Fruit fly (Drosophila melanogaster) whole organism, wandering third instar larva: ENCODE results near the gene BBS1.

Source experiments
- CG32264 ChIP-seq: fragments of 200-800 bp; sonication (Bioruptor generic); optimal IDR thresholded peaks from 2 replicates; lab custom pipeline; 2016; ENCODE audit warnings: missing biosample characterization, missing genetic modification characterization
- CG9705 ChIP-seq: fragments of 200-800 bp; sonication (Bioruptor generic); optimal IDR thresholded peaks from 2 replicates; lab custom pipeline; 2018; ENCODE audit warnings: missing biosample characterization, mild to moderate bottlenecking, missing genetic modification characterization
- Dfd ChIP-seq: fragments of >200 bp; optimal IDR thresholded peaks from 2 replicates; lab custom pipeline; 2017; ENCODE audit warnings: missing biosample characterization, missing genetic modification characterization
- Dif ChIP-seq: fragments of 200-275, 200-300 bp; sonication (Bioruptor generic); optimal IDR thresholded peaks from 2 replicates; lab custom pipeline; 2018; ENCODE audit warnings: missing biosample characterization, missing genetic modification characterization; ENCODE audit not compliant: partially characterized antibody
- HLH106 ChIP-seq: fragments of 200-800 bp; optimal IDR thresholded peaks from 3 replicates; lab custom pipeline; 2019; ENCODE audit warnings: missing biosample characterization, mild to moderate bottlenecking, missing genetic modification characterization, moderate library complexity
- Hr78 ChIP-seq: fragments of >200 bp; optimal IDR thresholded peaks from 2 replicates; lab custom pipeline; 2017; ENCODE audit warnings: missing biosample characterization, missing genetic modification characterization
- Hr83 ChIP-seq: fragments of 200-300 bp; sonication (Bioruptor generic); optimal IDR thresholded peaks from 2 replicates; lab custom pipeline; 2016; ENCODE audit warnings: missing biosample characterization, mild to moderate bottlenecking, missing genetic modification characterization, moderate library complexity; ENCODE audit not compliant: poor library complexity, severe bottlenecking
- Jra ChIP-seq: sonication (Bioruptor generic); optimal IDR thresholded peaks from 2 replicates; lab custom pipeline; 2016; ENCODE audit warnings: missing biosample characterization, missing genetic modification characterization
- Mio ChIP-seq: sonication (Bioruptor generic); optimal IDR thresholded peaks from 2 replicates; lab custom pipeline; 2016; ENCODE audit warnings: missing biosample characterization, missing genetic modification characterization
- Myc ChIP-seq: fragments of >200 bp; optimal IDR thresholded peaks from 2 replicates; lab custom pipeline; 2017
- N ChIP-seq: fragments of >200 bp; optimal IDR thresholded peaks from 2 replicates; lab custom pipeline; 2018; ENCODE audit warnings: missing biosample characterization, missing external identifiers, missing genetic modification characterization
- OdsH ChIP-seq: fragments of 200-800 bp; sonication (Bioruptor generic); optimal IDR thresholded peaks from 2 replicates; lab custom pipeline; 2016; ENCODE audit warnings: missing biosample characterization, mild to moderate bottlenecking, missing genetic modification characterization
- Rel ChIP-seq, 2 experiments: fragments of 200-800 bp; sonication (Bioruptor generic) in 1 of 2; optimal IDR thresholded peaks; 2 replicates in 1 of 2; 3 replicates in 1 of 2; lab custom pipeline; 2016 to 2019; ENCODE audit warnings: mild to moderate bottlenecking in 2 of 2, missing biosample characterization in 2 of 2, missing genetic modification characterization in 2 of 2, moderate library complexity in 1 of 2
- Sp1 ChIP-seq: fragments of 200-800 bp; sonication (Bioruptor generic); optimal IDR thresholded peaks from 3 replicates; lab custom pipeline; 2019; ENCODE audit warnings: missing biosample characterization, mild to moderate bottlenecking, missing genetic modification characterization, moderate library complexity
- Vsx2 ChIP-seq: fragments of 200-300, 225-300 bp; sonication (Bioruptor generic); optimal IDR thresholded peaks from 2 replicates; lab custom pipeline; 2018; ENCODE audit warnings: missing biosample characterization, missing genetic modification characterization; ENCODE audit not compliant: partially characterized antibody
- br ChIP-seq: fragments of 200-800 bp; sonication (Bioruptor generic); optimal IDR thresholded peaks from 2 replicates; lab custom pipeline; 2016; ENCODE audit warnings: missing biosample characterization, missing genetic modification characterization
- dl ChIP-seq, 2 experiments: fragments of 175-275, 200-275 bp in 1 of 2; fragments of 200-275 bp in 1 of 2; sonication (Bioruptor generic); optimal IDR thresholded peaks; lab custom pipeline; 2018; ENCODE audit warnings: mild to moderate bottlenecking in 2 of 2, missing biosample characterization in 2 of 2, missing genetic modification characterization in 2 of 2, moderate library complexity in 2 of 2; ENCODE audit not compliant: partially characterized antibody in 2 of 2, insufficient read depth in 1 of 2
- dmrt93B ChIP-seq: fragments of 200-800 bp; sonication (Bioruptor generic); optimal IDR thresholded peaks from 2 replicates; lab custom pipeline; 2018; ENCODE audit warnings: missing biosample characterization, mild to moderate bottlenecking, missing genetic modification characterization
- dsf ChIP-seq: sonication (Bioruptor generic); optimal IDR thresholded peaks from 2 replicates; lab custom pipeline; 2016; ENCODE audit warnings: missing biosample characterization, missing genetic modification characterization, borderline replicate concordance
- foxo ChIP-seq, 2 experiments: fragments of 200-800 bp; sonication (Bioruptor generic); optimal IDR thresholded peaks; 2 replicates in 1 of 2; 3 replicates in 1 of 2; lab custom pipeline; 2016 to 2017; ENCODE audit warnings: missing biosample characterization in 2 of 2, missing genetic modification characterization in 2 of 2
- fru ChIP-seq: fragments of 200-800 bp; sonication (Bioruptor generic); optimal IDR thresholded peaks from 3 replicates; lab custom pipeline; 2016; ENCODE audit warnings: missing biosample characterization, mild to moderate bottlenecking, missing genetic modification characterization
- jim ChIP-seq: fragments of 175-275, 200-325 bp; sonication (Bioruptor generic); optimal IDR thresholded peaks from 2 replicates; lab custom pipeline; 2016; ENCODE audit warnings: missing biosample characterization, mild to moderate bottlenecking, missing genetic modification characterization
- pan ChIP-seq: fragments of >200 bp; optimal IDR thresholded peaks from 2 replicates; lab custom pipeline; 2017
- psq ChIP-seq: fragments of 200-800 bp; sonication (Bioruptor generic); optimal IDR thresholded peaks from 3 replicates; lab custom pipeline; 2017; ENCODE audit warnings: missing biosample characterization, mild to moderate bottlenecking, missing genetic modification characterization, moderate library complexity
- rgr ChIP-seq: fragments of 200-800 bp; sonication (Bioruptor generic); optimal IDR thresholded peaks from 3 replicates; lab custom pipeline; 2016; ENCODE audit warnings: missing biosample characterization, mild to moderate bottlenecking, missing genetic modification characterization
- sv ChIP-seq: fragments of 200-800 bp; sonication (Bioruptor generic); optimal IDR thresholded peaks from 3 replicates; lab custom pipeline; 2016; ENCODE audit warnings: missing biosample characterization, missing genetic modification characterization
- tai ChIP-seq: sonication (Bioruptor generic); optimal IDR thresholded peaks from 2 replicates; lab custom pipeline; 2016; ENCODE audit warnings: missing biosample characterization, missing genetic modification characterization
- usp ChIP-seq: fragments of >200 bp; optimal IDR thresholded peaks from 2 replicates; lab custom pipeline; 2017; ENCODE audit warnings: missing biosample characterization, missing genetic modification characterization
- woc ChIP-seq: sonication (Bioruptor generic); optimal IDR thresholded peaks from 2 replicates; lab custom pipeline; 2016; ENCODE audit warnings: missing biosample characterization, mild to moderate bottlenecking, missing genetic modification characterization

The BBS1 gene

DNA sequence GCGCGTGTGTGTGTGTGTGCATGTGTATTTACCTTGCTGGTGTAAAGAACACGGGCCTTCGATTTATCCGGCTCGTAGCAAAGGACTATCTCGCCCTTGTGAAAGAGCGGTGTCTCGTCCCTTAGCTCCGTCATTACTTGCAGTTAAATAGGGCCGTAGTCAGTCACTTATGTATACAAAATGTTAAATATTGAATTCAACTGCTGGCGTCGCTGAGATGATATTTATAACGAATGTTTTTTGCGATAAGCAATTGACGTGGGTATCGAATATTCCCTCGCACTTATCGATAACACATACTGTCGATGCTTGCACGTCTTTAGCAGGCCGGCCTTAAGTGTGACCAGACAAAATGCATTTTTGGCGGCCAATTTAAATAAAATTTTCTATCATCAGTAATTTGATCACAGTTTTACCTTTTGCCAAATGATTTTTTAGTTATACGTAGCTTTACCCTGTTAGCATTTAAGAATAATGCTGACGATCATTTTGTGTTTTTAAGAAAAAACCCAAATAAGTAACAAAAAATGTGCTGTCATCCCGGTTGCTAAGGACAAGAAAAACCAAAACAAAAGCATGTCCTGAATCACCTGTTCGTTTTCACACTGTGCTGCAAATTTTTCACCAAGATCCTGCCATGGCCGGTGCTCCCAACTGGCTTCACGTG is at the start of gene BBS1, which contains the start of gene msl-3:
Gene BBS1, plus strand, starts transcription at position 617 of the 667 bp plus-strand sequence.
Gene msl-3, minus strand, starts transcription at position 245 of the 667 bp plus-strand sequence.
- no peak for TF ChIP-seq Rel (GFP tag; optimal IDR thresholded peaks at IDR 0.05; lab: Kevin White, UChicago)
- TF ChIP-seq Rel (tag; optimal IDR thresholded peaks at IDR 0.05; lab: Kevin White, UChicago): peak; percentile 66
- no peak for TF ChIP-seq br (GFP tag; lab: Kevin White, UChicago)

DNA sequence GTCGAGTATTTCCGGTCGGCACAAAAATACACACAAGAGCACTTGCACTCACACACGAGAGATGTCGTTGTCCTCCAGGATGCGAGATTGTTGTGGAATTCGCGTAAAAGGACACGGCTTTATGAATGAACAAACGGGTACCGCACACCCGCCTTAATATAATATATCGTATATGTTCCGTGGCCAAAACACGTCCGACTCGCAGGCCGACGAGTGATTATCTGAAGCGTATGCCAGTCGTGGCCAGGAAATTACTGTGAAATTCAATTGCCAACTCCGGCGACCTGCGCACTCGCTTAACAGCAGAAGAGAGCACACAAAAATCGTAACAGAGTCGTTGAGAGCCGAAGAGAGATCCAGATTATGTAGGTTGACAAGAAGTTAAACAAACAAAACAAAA is 48.4 kb upstream of the BBS1 start, which contains the start of gene CG8641:
Gene CG8641, minus strand, starts transcription at position 205 of the 400 bp plus-strand sequence.
- TF ChIP-seq Mio (GFP tag; lab: Kevin White, UChicago) (no peak), dl (GFP tag; optimal IDR thresholded peaks at IDR 0.05; lab: Kevin White, UChicago; ENCODE audit: insufficient read depth in 1 of 2, partially characterized antibody in 2 of 2) (no peak), jim (GFP tag; lab: Kevin White, UChicago) (no peak), Rel (GFP tag; optimal IDR thresholded peaks at IDR 0.05; lab: Kevin White, UChicago) (no peak), Rel (tag; optimal IDR thresholded peaks at IDR 0.05; lab: Kevin White, UChicago) (no peak), br (GFP tag; lab: Kevin White, UChicago) (no peak), Vsx2 (no peak), psq (GFP tag; lab: Kevin White, UChicago) (no peak), tai (GFP tag; lab: Kevin White, UChicago) (no peak), N (GFP tag; lab: Kevin White, UChicago) (no peak), rgr (GFP tag; lab: Kevin White, UChicago) (no peak), Jra (GFP tag; lab: Kevin White, UChicago) (no peak)

DNA sequence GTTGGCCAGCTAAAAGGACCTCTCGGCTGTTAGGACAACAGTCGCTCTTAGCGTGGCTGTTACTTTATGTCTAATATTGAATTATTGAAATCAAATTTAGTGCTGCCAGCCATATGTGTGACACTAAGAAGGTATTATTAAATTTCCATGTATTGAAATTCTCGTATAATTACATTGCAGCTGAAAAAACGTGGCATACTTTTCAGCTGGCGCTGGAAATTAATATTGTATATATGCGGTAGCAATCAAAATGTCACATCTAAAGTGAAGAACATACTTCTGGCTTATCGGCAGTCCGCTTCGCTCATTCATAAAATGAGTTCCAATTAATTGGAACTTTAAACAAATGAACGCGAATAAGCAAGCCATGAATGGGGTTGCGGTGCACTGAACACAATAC is 43.5 kb upstream of the BBS1 start:
- TF ChIP-seq dl (GFP tag; optimal IDR thresholded peaks at IDR 0.05; lab: Kevin White, UChicago; ENCODE audit: insufficient read depth in 1 of 2, partially characterized antibody in 2 of 2): no peak
- TF ChIP-seq Hr78 (GFP tag; lab: Kevin White, UChicago): no peak
- TF ChIP-seq Myc (lab: Kevin White, UChicago): no peak
- no peak for TF ChIP-seq CG9705 (GFP tag; lab: Kevin White, UChicago)

DNA sequence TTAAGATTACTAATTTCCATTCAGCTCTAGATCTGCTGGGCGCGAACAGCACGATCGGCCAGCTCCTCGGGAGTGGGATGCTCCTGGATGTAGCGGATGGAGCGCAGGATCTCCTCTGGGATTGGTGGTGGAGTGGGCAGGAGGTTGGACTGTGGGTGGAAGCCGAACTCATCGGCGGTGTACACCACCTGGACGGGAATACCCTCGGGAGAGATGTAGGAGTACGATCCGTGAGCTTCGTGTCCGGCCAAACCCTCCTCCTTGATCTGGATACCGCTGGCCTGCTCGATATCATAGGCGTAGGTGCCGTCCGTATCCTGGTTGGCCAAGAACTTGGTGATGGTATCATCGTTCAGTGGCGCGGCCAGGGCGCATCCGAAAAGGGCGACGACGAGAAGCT is 39.6 kb upstream of the BBS1 start:
- no peak for TF ChIP-seq Hr83 (GFP tag; lab: Kevin White, UChicago)
- no peak for TF ChIP-seq HLH106 (tag; lab: Kevin White, UChicago)
- no peak for TF ChIP-seq dsf (GFP tag; lab: Kevin White, UChicago)
- TF ChIP-seq Sp1 (GFP tag; lab: Kevin White, UChicago): no peak
- TF ChIP-seq Dfd (GFP tag; lab: Kevin White, UChicago): no peak
- no peak for TF ChIP-seq foxo (GFP tag; optimal IDR thresholded peaks at IDR 0.05; lab: Kevin White, UChicago)
- TF ChIP-seq fru (GFP tag; lab: Kevin White, UChicago): no peak
- no peak for TF ChIP-seq tai (GFP tag; lab: Kevin White, UChicago)
- no peak for TF ChIP-seq pan (lab: Kevin White, UChicago)
- no peak for TF ChIP-seq N (GFP tag; lab: Kevin White, UChicago)
- TF ChIP-seq Rel (GFP tag; optimal IDR thresholded peaks at IDR 0.05; lab: Kevin White, UChicago): no peak
- TF ChIP-seq Rel (tag; optimal IDR thresholded peaks at IDR 0.05; lab: Kevin White, UChicago): no peak
- TF ChIP-seq Mio (GFP tag; lab: Kevin White, UChicago): no peak
- TF ChIP-seq jim (GFP tag; lab: Kevin White, UChicago): no peak
- TF ChIP-seq OdsH: no peak
- no peak for TF ChIP-seq Myc (lab: Kevin White, UChicago)
- no peak for TF ChIP-seq woc

DNA sequence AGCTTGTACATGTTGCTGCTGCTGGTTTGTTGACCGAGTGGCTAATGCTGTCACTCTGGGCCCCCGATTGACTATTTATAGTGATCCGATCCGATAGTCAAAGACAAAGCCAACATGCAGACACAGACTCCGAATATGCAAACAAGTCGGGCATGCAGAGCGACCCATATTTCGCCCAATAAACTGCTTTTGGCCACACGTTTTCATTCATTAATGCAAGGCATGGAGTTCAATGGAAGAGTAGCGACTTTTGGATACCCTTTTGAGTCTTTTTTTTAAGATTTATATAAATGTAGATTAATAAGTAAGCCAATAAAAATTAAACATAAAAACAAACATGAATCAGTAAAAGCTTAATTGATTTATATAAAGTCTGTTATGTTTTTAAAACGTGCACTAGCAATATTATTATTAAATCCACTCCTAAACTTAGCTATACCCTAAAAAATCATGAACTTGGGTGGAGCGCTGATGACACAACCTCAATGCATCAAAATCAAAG is 39.1 kb upstream of the BBS1 start, which contains the start of gene Cpr65Ea:
Gene Cpr65Ea, minus strand, starts transcription at position 51 of the 502 bp plus-strand sequence.
- no peak for TF ChIP-seq dsf (GFP tag; lab: Kevin White, UChicago)
- no peak for TF ChIP-seq Mio (GFP tag; lab: Kevin White, UChicago)
- no peak for TF ChIP-seq usp (GFP tag; lab: Kevin White, UChicago)
- no peak for TF ChIP-seq Myc (lab: Kevin White, UChicago)
- no peak for TF ChIP-seq Dif (GFP tag; lab: Kevin White, UChicago)
- no peak for TF ChIP-seq Jra (GFP tag; lab: Kevin White, UChicago)
- no peak for TF ChIP-seq Hr78 (GFP tag; lab: Kevin White, UChicago)
- no peak for TF ChIP-seq OdsH
- TF ChIP-seq psq (GFP tag; lab: Kevin White, UChicago): no peak
- no peak for TF ChIP-seq br (GFP tag; lab: Kevin White, UChicago)
- no peak for TF ChIP-seq Dfd (GFP tag; lab: Kevin White, UChicago)
- TF ChIP-seq sv (GFP tag; lab: Kevin White, UChicago): no peak
- TF ChIP-seq CG9705 (GFP tag; lab: Kevin White, UChicago): no peak
- TF ChIP-seq dmrt93B (GFP tag; lab: Kevin White, UChicago): no peak
- no peak for TF ChIP-seq Vsx2
- TF ChIP-seq Rel (GFP tag; optimal IDR thresholded peaks at IDR 0.05; lab: Kevin White, UChicago): no peak
- no peak for TF ChIP-seq Rel (tag; optimal IDR thresholded peaks at IDR 0.05; lab: Kevin White, UChicago)
- no peak for TF ChIP-seq Sp1 (GFP tag; lab: Kevin White, UChicago)
- no peak for TF ChIP-seq jim (GFP tag; lab: Kevin White, UChicago)
- TF ChIP-seq CG32264 (GFP tag; lab: Kevin White, UChicago): no peak
